Worm (Caenorhabditis elegans) whole organism, young adult: ENCODE data around the gene utx-1.
A peak's percentile ranks its signal among the peaks of the same experiment; 100 is the strongest.
"Not testable (repeated sequence)": the region's sequence is repeated elsewhere in the genome, so short reads cannot be mapped to it uniquely, and the experiment has no call there.

ENCODE experiments used
- B0261.1 ChIP-seq: sonication (generic microtip); optimal IDR thresholded peaks from 2 replicates; lab custom pipeline; 2016; ENCODE audit warnings: mild to moderate bottlenecking, missing genetic modification characterization, moderate library complexity, missing compliant biosample characterization
- B0336.3 ChIP-seq: fragments of 200-800 bp; sonication (Bioruptor generic); IDR thresholded peaks from 2 replicates; pipeline ENCODE4 v1.3.6; 2022; ENCODE audit warnings: missing genetic modification characterization, missing compliant biosample characterization
- C06A6.2 ChIP-seq: fragments of 200-800 bp; sonication (Bioruptor generic); conservative IDR thresholded peaks from 2 replicates; pipeline ENCODE4 v1.3.6; 2022; ENCODE audit warnings: missing genetic modification characterization, missing compliant biosample characterization
- C17E4.6 ChIP-seq: fragments of 200-800 bp; sonication (Bioruptor generic); IDR thresholded peaks from 2 replicates; pipeline ENCODE4 v1.3.6; 2022; ENCODE audit warnings: missing genetic modification reagents, missing genetic modification characterization, missing compliant biosample characterization
- F39B2.1 ChIP-seq: fragments of 200-800 bp; sonication (Bioruptor generic); IDR thresholded peaks from 2 replicates; pipeline ENCODE4 v1.3.6; 2022; ENCODE audit warnings: missing genetic modification reagents, missing genetic modification characterization, missing compliant biosample characterization
- F52B5.7 ChIP-seq: sonication (generic microtip); optimal IDR thresholded peaks from 2 replicates; lab custom pipeline; 2016; ENCODE audit warnings: mild to moderate bottlenecking, missing genetic modification characterization, missing compliant biosample characterization
- K11D2.4 ChIP-seq: fragments of 200-800 bp; sonication (Bioruptor generic); IDR thresholded peaks from 2 replicates; pipeline ENCODE4 v1.3.6; 2022; ENCODE audit warnings: missing genetic modification reagents, missing genetic modification characterization, missing compliant biosample characterization
- K12H6.12 ChIP-seq: fragments of 200-800 bp; sonication (Bioruptor generic); optimal IDR thresholded peaks from 2 replicates; lab custom pipeline; 2018; ENCODE audit warnings: mild to moderate bottlenecking, missing genetic modification characterization, missing compliant biosample characterization
- Y53G8AR.9 ChIP-seq: fragments of 200-800 bp; sonication (Bioruptor generic); conservative IDR thresholded peaks from 2 replicates; pipeline ENCODE4 v1.3.6; 2022; ENCODE audit warnings: missing genetic modification reagents, missing genetic modification characterization, missing compliant biosample characterization
- Y79H2A.3 ChIP-seq: fragments of 200-800 bp; sonication (Bioruptor generic); conservative IDR thresholded peaks from 2 replicates; pipeline ENCODE4 v1.3.6; 2022; ENCODE audit warnings: missing genetic modification reagents, missing genetic modification characterization, missing compliant biosample characterization
- ZK185.1 ChIP-seq: sonication (generic microtip); optimal IDR thresholded peaks from 2 replicates; lab custom pipeline; 2016; ENCODE audit warnings: mild to moderate bottlenecking, missing genetic modification characterization, missing compliant biosample characterization; ENCODE audit not compliant: poor library complexity, severe bottlenecking
- atf-7 ChIP-seq: sonication (generic microtip); optimal IDR thresholded peaks from 2 replicates; lab custom pipeline; 2017; ENCODE audit warnings: mild to moderate bottlenecking, missing genetic modification characterization, missing compliant biosample characterization
- athp-1 ChIP-seq: sonication (generic microtip); optimal IDR thresholded peaks from 2 replicates; lab custom pipeline; 2017; ENCODE audit warnings: mild to moderate bottlenecking, missing genetic modification characterization, missing compliant biosample characterization
- attf-5 ChIP-seq: fragments of 200-800 bp; sonication (Bioruptor generic); optimal IDR thresholded peaks from 2 replicates; lab custom pipeline; 2018; ENCODE audit warnings: mild to moderate bottlenecking, missing genetic modification characterization, missing compliant biosample characterization
- cebp-2 ChIP-seq: fragments of 200-800 bp; sonication (Bioruptor generic); IDR thresholded peaks from 2 replicates; pipeline ENCODE4 v1.3.6; 2022; ENCODE audit warnings: missing genetic modification characterization, missing compliant biosample characterization
- dox-1 ChIP-seq: fragments of 200-800 bp; sonication (Bioruptor generic); IDR thresholded peaks from 2 replicates; pipeline ENCODE4 v1.3.6; 2022; ENCODE audit warnings: missing genetic modification reagents, missing genetic modification characterization, missing compliant biosample characterization
- dpff-1 ChIP-seq: sonication (generic microtip); optimal IDR thresholded peaks from 2 replicates; lab custom pipeline; 2017; ENCODE audit warnings: mild to moderate bottlenecking, missing genetic modification characterization, missing compliant biosample characterization
- ekl-4 ChIP-seq: fragments of 200-800 bp; sonication (Bioruptor generic); IDR thresholded peaks from 2 replicates; pipeline ENCODE4 v1.3.6; 2022; ENCODE audit warnings: missing genetic modification reagents, missing genetic modification characterization, missing compliant biosample characterization
- him-1 ChIP-seq: sonication (generic microtip); optimal IDR thresholded peaks from 2 replicates; lab custom pipeline; 2016; ENCODE audit warnings: missing genotype, missing genetic modification reagents, missing genetic modification characterization, missing compliant biosample characterization
- hlh-26 ChIP-seq: fragments of 200-800 bp; sonication (Bioruptor generic); conservative IDR thresholded peaks from 2 replicates; pipeline ENCODE4 v1.3.6; 2022; ENCODE audit warnings: missing genetic modification reagents, missing genetic modification characterization, missing compliant biosample characterization
- hmg-1.2 ChIP-seq: fragments of 200-800 bp; sonication (Bioruptor generic); IDR thresholded peaks from 2 replicates; pipeline ENCODE4 v1.3.6; 2022; ENCODE audit warnings: missing genetic modification reagents, missing genetic modification characterization, missing compliant biosample characterization
- hmg-20 ChIP-seq: fragments of 200-800 bp; sonication (Bioruptor generic); IDR thresholded peaks from 2 replicates; pipeline ENCODE4 v1.3.6; 2022; ENCODE audit warnings: missing genetic modification reagents, missing genetic modification characterization, missing compliant biosample characterization
- hrde-1 ChIP-seq: sonication (generic microtip); optimal IDR thresholded peaks from 2 replicates; lab custom pipeline; 2016; ENCODE audit warnings: missing genetic modification characterization, mild to moderate bottlenecking, missing compliant biosample characterization, moderate library complexity, missing genotype, missing genetic modification reagents, borderline replicate concordance
- let-526 ChIP-seq: fragments of 200-800 bp; sonication (Bioruptor generic); IDR thresholded peaks from 2 replicates; pipeline ENCODE4 v1.3.6; 2022; ENCODE audit warnings: missing genetic modification reagents, missing genetic modification characterization, missing compliant biosample characterization
- let-607 ChIP-seq, 2 experiments: fragments of 200-800 bp in 1 of 2; sonication (Bioruptor generic) in 1 of 2; sonication (generic microtip) in 1 of 2; optimal IDR thresholded peaks; 2 replicates each; lab custom pipeline; 2016 to 2018; ENCODE audit warnings: mild to moderate bottlenecking in 2 of 2, missing compliant biosample characterization in 2 of 2, missing genetic modification characterization in 2 of 2, moderate library complexity in 2 of 2, missing genotype in 1 of 2
- lin-40 ChIP-seq: sonication (generic microtip); optimal IDR thresholded peaks from 2 replicates; lab custom pipeline; 2016; ENCODE audit warnings: missing genetic modification characterization, mild to moderate bottlenecking, missing compliant biosample characterization, missing genotype, missing genetic modification reagents
- lsl-1 ChIP-seq: fragments of 200-800 bp; sonication (Bioruptor generic); optimal IDR thresholded peaks from 2 replicates; lab custom pipeline; 2018; ENCODE audit warnings: mild to moderate bottlenecking, missing genetic modification characterization, moderate library complexity, missing compliant biosample characterization
- madf-10 ChIP-seq: sonication (generic microtip); optimal IDR thresholded peaks from 2 replicates; lab custom pipeline; 2016; ENCODE audit warnings: mild to moderate bottlenecking, missing genetic modification characterization, missing compliant biosample characterization
- madf-3 ChIP-seq: fragments of 200-800 bp; sonication (Bioruptor generic); IDR thresholded peaks from 2 replicates; pipeline ENCODE4 v1.3.6; 2022; ENCODE audit warnings: missing genetic modification reagents, missing genetic modification characterization, missing compliant biosample characterization
- nhr-27 ChIP-seq: fragments of 200-800 bp; sonication (Bioruptor generic); optimal IDR thresholded peaks from 2 replicates; lab custom pipeline; 2018; ENCODE audit warnings: mild to moderate bottlenecking, missing genetic modification characterization, moderate library complexity, missing compliant biosample characterization
- nhr-80 ChIP-seq: sonication (generic microtip); optimal IDR thresholded peaks from 2 replicates; lab custom pipeline; 2016; ENCODE audit warnings: missing genetic modification characterization, missing compliant biosample characterization
- nhr-90 ChIP-seq: sonication (generic microtip); optimal IDR thresholded peaks from 2 replicates; lab custom pipeline; 2016; ENCODE audit warnings: missing genotype, mild to moderate bottlenecking, missing genetic modification characterization, missing compliant biosample characterization
- pbrm-1 ChIP-seq: fragments of 200-800 bp; sonication (Bioruptor generic); IDR thresholded peaks from 2 replicates; pipeline ENCODE4 v1.3.6; 2022; ENCODE audit warnings: missing genetic modification reagents, missing genetic modification characterization, missing compliant biosample characterization
- rpc-1 ChIP-seq, 2 experiments: fragments of 150-350 bp in 1 of 2; sonication (generic microtip) in 1 of 2; optimal IDR thresholded peaks; 2 replicates each; lab custom pipeline; 2014 to 2018; ENCODE audit warnings: missing biosample characterization in 1 of 2, missing genetic modification characterization in 1 of 2, missing genetic modification reagents in 1 of 2, missing genotype in 1 of 2
- snpc-1.1 ChIP-seq: sonication (generic microtip); optimal IDR thresholded peaks from 2 replicates; lab custom pipeline; 2017; ENCODE audit warnings: missing genetic modification characterization, mild to moderate bottlenecking, missing compliant biosample characterization, antibody characterized with exemption, moderate library complexity, missing genotype, missing genetic modification reagents; ENCODE audit not compliant: insufficient read depth
- snpc-1.3 ChIP-seq: sonication (generic microtip); optimal IDR thresholded peaks from 2 replicates; lab custom pipeline; 2017; ENCODE audit warnings: missing genetic modification characterization, mild to moderate bottlenecking, missing compliant biosample characterization, antibody characterized with exemption, moderate library complexity, missing genotype, missing genetic modification reagents; ENCODE audit not compliant: insufficient read depth
- tbp1 ChIP-seq: fragments of 200-800 bp; sonication (Bioruptor generic); optimal IDR thresholded peaks from 2 replicates; lab custom pipeline; 2018; ENCODE audit warnings: mild to moderate bottlenecking, missing genetic modification characterization, missing compliant biosample characterization
- tlf-1 ChIP-seq: fragments of 200-800 bp; sonication (Bioruptor generic); optimal IDR thresholded peaks from 2 replicates; lab custom pipeline; 2018; ENCODE audit warnings: mild to moderate bottlenecking, missing genetic modification characterization, missing compliant biosample characterization
- unc-62 ChIP-seq: fragments of 150-350 bp; optimal IDR thresholded peaks from 2 replicates; lab custom pipeline; 2014; ENCODE audit warnings: missing biosample characterization, missing genetic modification reagents, missing genetic modification characterization
- zfh-2 ChIP-seq: fragments of 200-800 bp; sonication (Bioruptor generic); conservative IDR thresholded peaks from 2 replicates; pipeline ENCODE4 v1.3.6; 2022; ENCODE audit warnings: missing genetic modification reagents, missing genetic modification characterization, missing compliant biosample characterization
- ztf-18 ChIP-seq: sonication (generic microtip); optimal IDR thresholded peaks from 2 replicates; lab custom pipeline; 2016; ENCODE audit warnings: missing genotype, mild to moderate bottlenecking, missing genetic modification characterization, missing compliant biosample characterization
- ztf-22 ChIP-seq: fragments of 200-800 bp; sonication (Bioruptor generic); optimal IDR thresholded peaks from 2 replicates; lab custom pipeline; 2018; ENCODE audit warnings: mild to moderate bottlenecking, missing genetic modification characterization, moderate library complexity, missing compliant biosample characterization

utx-1 gene

DNA sequence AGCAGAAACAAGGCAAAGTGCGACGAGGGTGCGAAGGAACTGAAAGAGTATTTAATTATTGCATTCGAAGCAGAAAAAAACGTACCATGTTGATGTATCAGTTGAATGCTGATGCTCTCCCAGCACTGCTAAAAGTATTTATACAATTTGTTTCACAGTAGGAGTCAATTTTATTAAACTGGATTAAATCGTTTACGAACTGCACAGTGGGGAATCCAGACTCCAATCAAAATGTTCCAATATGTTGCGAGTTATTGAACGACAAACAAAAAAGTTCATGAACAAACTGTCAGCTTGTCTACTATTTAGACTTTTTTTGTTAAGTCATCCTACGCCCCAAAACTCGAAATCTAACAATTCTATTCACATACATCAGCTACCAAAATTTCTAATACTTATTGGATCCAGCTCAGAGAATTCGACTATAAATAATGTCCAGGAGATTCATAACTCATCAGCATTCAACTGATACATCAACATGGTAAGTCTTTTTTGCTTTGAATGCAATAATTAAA lies 18.6 kb upstream of the utx-1 start, which contains the start of the genes nspc-4 and nspc-5:
nspc-4 (minus strand) TSS at position 101 of the 515 bp plus-strand sequence.
nspc-5 (plus strand) TSS at position 465 of the 515 bp plus-strand sequence.
- not testable (repeated sequence) for TF ChIP-seq tbp1 (GFP tag; lab: Kevin White, UChicago); nhr-27 (tag; lab: Kevin White, UChicago); F52B5.7 (tag; lab: Kevin White, UChicago)

DNA sequence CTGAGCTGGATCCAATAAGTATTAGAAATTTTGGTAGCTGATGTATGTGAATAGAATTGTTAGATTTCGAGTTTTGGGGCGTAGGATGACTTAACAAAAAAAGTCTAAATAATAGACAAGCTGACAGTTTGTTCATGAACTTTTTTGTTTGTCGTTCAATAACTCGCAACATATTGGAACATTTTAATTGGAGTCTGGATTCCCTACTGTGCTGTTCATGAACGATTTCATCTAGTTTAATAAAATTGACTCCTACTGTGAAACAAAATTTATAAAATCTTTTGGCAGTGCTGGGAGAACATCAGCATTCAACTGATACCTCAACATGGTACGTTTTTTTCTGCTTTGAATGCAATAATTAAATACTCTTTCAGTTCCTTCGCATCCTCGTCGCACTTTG lies 15.4 kb upstream of the utx-1 start, which contains the start of gene nspc-7:
nspc-7 (plus strand) TSS at position 301 of the 400 bp plus-strand sequence.
- not testable (repeated sequence) for TF ChIP-seq snpc-1.3 (tag; lab: Kevin White, UChicago); cebp-2 (GFP tag; lab: Robert Waterston, UW); hmg-20 (GFP tag; lab: Robert Waterston, UW)

DNA sequence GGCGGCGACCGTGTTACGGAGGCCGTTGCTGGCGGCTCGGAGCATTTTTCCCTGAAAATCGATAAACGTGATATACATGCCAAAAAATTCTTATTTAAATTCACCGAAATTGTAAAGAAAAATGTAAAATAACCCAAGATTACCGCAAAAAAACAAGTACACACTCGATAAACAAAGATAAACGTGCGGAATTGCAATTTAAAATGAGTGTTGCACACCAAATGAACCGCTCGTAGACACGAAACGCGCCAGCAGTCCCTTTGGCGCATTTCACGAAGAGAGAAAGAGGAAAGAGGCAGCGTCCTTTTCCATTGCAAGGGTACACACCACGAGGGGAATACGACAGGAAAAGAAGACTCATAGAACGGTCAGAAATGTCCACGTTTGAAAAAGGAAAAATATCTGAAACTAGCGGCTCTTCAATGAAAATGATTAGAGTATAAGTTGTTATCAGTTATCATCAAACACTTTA lies 10.9 kb upstream of the utx-1 start, which contains the start of gene sdha-1:
sdha-1 (minus strand) TSS at position 51 of the 472 bp plus-strand sequence.
- TF ChIP-seq let-607 (tag; optimal IDR thresholded peaks at IDR 0.05; lab: Kevin White, UChicago) (peak in 1 of 2 experiments; percentile 35), C06A6.2 (GFP tag; lab: Robert Waterston, UW) (no peak), snpc-1.1 (no peak), lin-40 (tag; lab: Kevin White, UChicago) (peak; percentile 83), let-526 (peak; percentile 59; the same call in 1 of the 2 replicates), nhr-80 (tag; lab: Kevin White, UChicago) (peak; percentile 94), ztf-22 (GFP tag; lab: Kevin White, UChicago) (peak; percentile 81), hrde-1 (no peak), unc-62 (GFP tag; lab: Kevin White, UChicago) (peak; percentile 14), B0336.3 (GFP tag; lab: Robert Waterston, UW) (peak; percentile 69), atf-7 (tag; lab: Kevin White, UChicago) (peak; percentile 37), rpc-1 (optimal IDR thresholded peaks at IDR 0.05; lab: Kevin White, UChicago) (no peak), rpc-1 (tag; optimal IDR thresholded peaks at IDR 0.05; lab: Kevin White, UChicago) (no peak), hlh-26 (GFP tag; lab: Robert Waterston, UW) (no peak), hmg-1.2 (GFP tag; lab: Robert Waterston, UW) (peak; percentile 43; the same call in 1 of the 2 replicates), Y79H2A.3 (GFP tag; lab: Robert Waterston, UW) (no peak), B0261.1 (tag; lab: Kevin White, UChicago) (no peak), dox-1 (GFP tag; lab: Robert Waterston, UW) (peak; percentile 90), him-1 (tag; lab: Kevin White, UChicago) (no peak), dpff-1 (tag; lab: Kevin White, UChicago) (no peak), madf-3 (GFP tag; lab: Robert Waterston, UW) (no peak), tlf-1 (GFP tag; lab: Kevin White, UChicago) (peak; percentile 40), K12H6.12 (tag; lab: Kevin White, UChicago) (peak; percentile 73), zfh-2 (GFP tag; lab: Robert Waterston, UW) (peak; percentile 76; the same call in 1 of the 2 replicates), ekl-4 (GFP tag; lab: Robert Waterston, UW) (no peak), F39B2.1 (no peak), athp-1 (tag; lab: Kevin White, UChicago) (peak; percentile 21), lsl-1 (GFP tag; lab: Kevin White, UChicago) (no peak), K11D2.4 (GFP tag; lab: Robert Waterston, UW) (peak; percentile 78), ztf-18 (tag; lab: Kevin White, UChicago) (peak; percentile 94), attf-5 (GFP tag; lab: Kevin White, UChicago) (peak; percentile 85), madf-10 (tag; lab: Kevin White, UChicago) (peak; percentile 56), ZK185.1 (tag; lab: Kevin White, UChicago) (peak; percentile 52), C17E4.6 (GFP tag; lab: Robert Waterston, UW) (no peak), pbrm-1 (GFP tag; lab: Robert Waterston, UW) (peak; percentile 53; the same call in 1 of the 2 replicates), Y53G8AR.9 (GFP tag; lab: Robert Waterston, UW) (peak; percentile 69; the same call in 1 of the 2 replicates), nhr-90 (tag; lab: Kevin White, UChicago) (peak; percentile 41)
